Fruit fly (Drosophila melanogaster): Measurements from ENCODE around the gene CG15734.

dm6 chrX:12119349-12119748 lies 32.5 kb upstream of the CG15734 start:
- TF ChIP-seq CG15710 (tag; optimal IDR thresholded peaks at IDR 0.05): no peak
- no peak for TF ChIP-seq D1 (tag; optimal IDR thresholded peaks at IDR 0.05)
- no peak for TF ChIP-seq CG4496 (GFP tag; IDR thresholded peaks at IDR 0.05)
- no peak for TF ChIP-seq Snoo (tag; optimal IDR thresholded peaks at IDR 0.05)
- TF ChIP-seq CG34367 (tag; optimal IDR thresholded peaks at IDR 0.05): no peak
- TF ChIP-seq CG17806 (tag; optimal IDR thresholded peaks at IDR 0.05): no peak
